Fruit fly (Drosophila melanogaster) whole organism, wandering third instar larva: ENCODE data around the gene CG43391.

Source experiments
- Abd-B ChIP-seq: fragments of >200 bp; optimal IDR thresholded peaks from 2 replicates; lab custom pipeline; 2017; ENCODE audit warnings: missing biosample characterization, missing genetic modification characterization
- Hr83 ChIP-seq: fragments of 200-300 bp; sonication (Bioruptor generic); optimal IDR thresholded peaks from 2 replicates; lab custom pipeline; 2016; ENCODE audit warnings: missing biosample characterization, mild to moderate bottlenecking, missing genetic modification characterization, moderate library complexity; ENCODE audit not compliant: poor library complexity, severe bottlenecking
- Myc ChIP-seq: fragments of >200 bp; optimal IDR thresholded peaks from 2 replicates; lab custom pipeline; 2017
- OdsH ChIP-seq: fragments of 200-800 bp; sonication (Bioruptor generic); optimal IDR thresholded peaks from 2 replicates; lab custom pipeline; 2016; ENCODE audit warnings: missing biosample characterization, mild to moderate bottlenecking, missing genetic modification characterization
- Vsx2 ChIP-seq: fragments of 200-300, 225-300 bp; sonication (Bioruptor generic); optimal IDR thresholded peaks from 2 replicates; lab custom pipeline; 2018; ENCODE audit warnings: missing biosample characterization, missing genetic modification characterization; ENCODE audit not compliant: partially characterized antibody
- fru ChIP-seq: fragments of 200-800 bp; sonication (Bioruptor generic); optimal IDR thresholded peaks from 3 replicates; lab custom pipeline; 2016; ENCODE audit warnings: missing biosample characterization, mild to moderate bottlenecking, missing genetic modification characterization
- h ChIP-seq: fragments of 200-800 bp; sonication (Bioruptor generic); optimal IDR thresholded peaks from 3 replicates; lab custom pipeline; 2016; ENCODE audit warnings: missing biosample characterization, mild to moderate bottlenecking, missing genetic modification characterization
- jim ChIP-seq: fragments of 175-275, 200-325 bp; sonication (Bioruptor generic); optimal IDR thresholded peaks from 2 replicates; lab custom pipeline; 2016; ENCODE audit warnings: missing biosample characterization, mild to moderate bottlenecking, missing genetic modification characterization
- psq ChIP-seq: fragments of 200-800 bp; sonication (Bioruptor generic); optimal IDR thresholded peaks from 3 replicates; lab custom pipeline; 2017; ENCODE audit warnings: missing biosample characterization, mild to moderate bottlenecking, missing genetic modification characterization, moderate library complexity
- rgr ChIP-seq: fragments of 200-800 bp; sonication (Bioruptor generic); optimal IDR thresholded peaks from 3 replicates; lab custom pipeline; 2016; ENCODE audit warnings: missing biosample characterization, mild to moderate bottlenecking, missing genetic modification characterization
- tai ChIP-seq: sonication (Bioruptor generic); optimal IDR thresholded peaks from 2 replicates; lab custom pipeline; 2016; ENCODE audit warnings: missing biosample characterization, missing genetic modification characterization

- TF ChIP-seq tai (no peak), Myc (lab: Kevin White, UChicago) (no peak), Vsx2 (GFP tag; lab: Kevin White, UChicago) (no peak), OdsH (GFP tag; lab: Kevin White, UChicago) (no peak), jim (GFP tag; lab: Kevin White, UChicago) (no peak), Hr83 (GFP tag; lab: Kevin White, UChicago) (no peak), rgr (GFP tag; lab: Kevin White, UChicago) (no peak), psq (GFP tag; lab: Kevin White, UChicago) (no peak), Abd-B (GFP tag; lab: Kevin White, UChicago) (no peak), fru (GFP tag; lab: Kevin White, UChicago) (no peak), h (GFP tag; lab: Kevin White, UChicago) (no peak)
These were observed 30.3 kb downstream of the CG43391 start for dm6 chr3L:11550359-11551056.
